Worm (Caenorhabditis elegans) whole organism, midembryonic: ENCODE measurements around the gene chil-24.

Experiments
- T22C8.4 ChIP-seq: fragments of 200-800 bp; sonication (Bioruptor generic); IDR thresholded peaks from 2 replicates; pipeline ENCODE4 v1.3.6; 2022; ENCODE audit warnings: missing genetic modification characterization, missing compliant biosample characterization
- cog-1 ChIP-seq: sonication (generic microtip); optimal IDR thresholded peaks from 2 replicates; lab custom pipeline; 2016; ENCODE audit warnings: missing genetic modification characterization, missing compliant biosample characterization
- flt-1 ChIP-seq: fragments of 200-800 bp; sonication (Bioruptor generic); IDR thresholded peaks from 2 replicates; pipeline ENCODE4 v1.3.6; 2022; ENCODE audit warnings: missing genetic modification characterization, missing compliant biosample characterization
- klf-2 ChIP-seq: fragments of 200-800 bp; sonication (Bioruptor generic); conservative IDR thresholded peaks from 2 replicates; pipeline ENCODE4 v1.3.6; 2022; ENCODE audit warnings: missing genetic modification reagents, missing genetic modification characterization, missing compliant biosample characterization
- med-1 ChIP-seq: sonication (generic microtip); optimal IDR thresholded peaks from 2 replicates; lab custom pipeline; 2017; ENCODE audit warnings: missing genetic modification characterization, mild to moderate bottlenecking, missing compliant biosample characterization, antibody characterized with exemption, missing genetic modification reagents; ENCODE audit not compliant: insufficient read depth
- ref-1 ChIP-seq: fragments of 200-800 bp; sonication (Bioruptor generic); conservative IDR thresholded peaks from 2 replicates; pipeline ENCODE4 v1.3.6; 2022; ENCODE audit warnings: missing genetic modification reagents, missing genetic modification characterization, missing compliant biosample characterization
- ztf-23 ChIP-seq: fragments of 200-800 bp; sonication (Bioruptor generic); IDR thresholded peaks from 2 replicates; pipeline ENCODE4 v1.3.6; 2022; ENCODE audit warnings: missing genetic modification reagents, missing genetic modification characterization, missing compliant biosample characterization

DNA sequence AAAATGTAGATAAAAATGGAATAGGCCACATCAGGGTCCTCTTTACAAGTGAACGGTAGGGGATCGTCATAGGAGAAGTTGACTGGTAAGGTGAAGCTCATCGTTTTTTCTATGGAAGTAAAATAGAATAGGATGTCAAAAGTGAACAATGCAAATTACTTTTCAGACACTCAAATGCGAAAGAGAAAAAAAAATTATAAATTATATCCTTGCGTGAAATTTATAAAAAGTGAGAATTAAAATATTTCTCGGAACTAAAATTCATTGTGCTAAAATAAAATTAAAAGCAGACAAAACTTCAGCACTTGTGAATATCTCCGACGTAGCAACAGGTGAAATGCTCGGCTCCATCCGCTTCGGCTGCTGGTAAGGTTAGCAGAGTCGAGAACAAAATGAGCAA is 35.6 kb upstream of the chil-24 start, which contains the start of gene srg-22:
- TF ChIP-seq flt-1 (GFP tag; lab: Robert Waterston, UW) (no peak), ref-1 (no peak), med-1 (GFP tag; lab: Kevin White, UChicago) (no peak), klf-2 (GFP tag; lab: Robert Waterston, UW) (no peak), T22C8.4 (GFP tag; lab: Robert Waterston, UW) (no peak), ztf-23 (no peak), cog-1 (tag; lab: Kevin White, UChicago) (no peak)
